Worm (Caenorhabditis elegans): ENCODE data around the gene T13H5.1.

T13H5.1 gene

ce11 chrII:8441519-8441918, 67.3 kb downstream of the T13H5.1 start:
- TF ChIP-seq ceh-31 (tag; optimal IDR thresholded peaks at IDR 0.05) (no peak), odd-2 (tag; optimal IDR thresholded peaks at IDR 0.05) (no peak), K02D7.2 (tag; optimal IDR thresholded peaks at IDR 0.05) (no peak), hlh-30 (tag; optimal IDR thresholded peaks at IDR 0.05; ENCODE audit: insufficient read depth) (no peak), ceh-24 (tag; optimal IDR thresholded peaks at IDR 0.05) (no peak), ceh-22 (tag; optimal IDR thresholded peaks at IDR 0.05) (no peak), pha-2 (tag; optimal IDR thresholded peaks at IDR 0.05) (no peak), sox-4 (tag; optimal IDR thresholded peaks at IDR 0.05) (no peak), ama-1 (optimal IDR thresholded peaks at IDR 0.05) (no peak), pros-1 (tag; optimal IDR thresholded peaks at IDR 0.05) (no peak), rnt-1 (tag; optimal IDR thresholded peaks at IDR 0.05) (no peak), hlh-13 (GFP tag; optimal IDR thresholded peaks at IDR 0.05) (no peak), npax-4 (tag; optimal IDR thresholded peaks at IDR 0.05) (no peak), pat-9 (tag; optimal IDR thresholded peaks at IDR 0.05) (no peak), hlh-15 (tag; optimal IDR thresholded peaks at IDR 0.05) (no peak), ref-2 (tag; optimal IDR thresholded peaks at IDR 0.05) (no peak), C08G9.2 (tag; optimal IDR thresholded peaks at IDR 0.05) (no peak), lin-11 (tag; optimal IDR thresholded peaks at IDR 0.05) (no peak), pha-4 (tag; optimal IDR thresholded peaks at IDR 0.05) (no peak), tbx-7 (tag; optimal IDR thresholded peaks at IDR 0.05) (no peak)

ce11 chrII:8440792-8441191, 68.1 kb downstream of the T13H5.1 start:
- TF ChIP-seq ztf-16 (tag; optimal IDR thresholded peaks at IDR 0.05), result no peak
- no peak for TF ChIP-seq ahr-1 (tag; optimal IDR thresholded peaks at IDR 0.05)
- no peak for TF ChIP-seq K02D7.2 (tag; optimal IDR thresholded peaks at IDR 0.05)
- no peak for TF ChIP-seq K09A11.1 (tag; optimal IDR thresholded peaks at IDR 0.05; ENCODE audit: insufficient read depth)
- TF ChIP-seq hlh-30 (tag; optimal IDR thresholded peaks at IDR 0.05; ENCODE audit: insufficient read depth), result no peak
- TF ChIP-seq ceh-31 (tag; optimal IDR thresholded peaks at IDR 0.05), result no peak
- no peak for TF ChIP-seq ceh-19 (GFP tag; optimal IDR thresholded peaks at IDR 0.05)
- TF ChIP-seq dmd-4 (tag; optimal IDR thresholded peaks at IDR 0.05; ENCODE audit: borderline replicate concordance), result no peak
- TF ChIP-seq pha-4 (tag; optimal IDR thresholded peaks at IDR 0.05), result no peak
- TF ChIP-seq ceh-22 (tag; optimal IDR thresholded peaks at IDR 0.05), result no peak
- TF ChIP-seq unc-42 (tag; optimal IDR thresholded peaks at IDR 0.05), result no peak
- TF ChIP-seq syd-9 (tag; optimal IDR thresholded peaks at IDR 0.05), result no peak
- TF ChIP-seq ceh-9 (tag; optimal IDR thresholded peaks at IDR 0.05), result no peak
- TF ChIP-seq ceh-45 (GFP tag; IDR thresholded peaks at IDR 0.05), result no peak

ce11 chrII:8440097-8440496, 68.8 kb downstream of the T13H5.1 start:
- TF ChIP-seq C08G9.2 (tag; optimal IDR thresholded peaks at IDR 0.05) (no peak), ztf-16 (tag; optimal IDR thresholded peaks at IDR 0.05) (no peak), pqm-1 (tag; optimal IDR thresholded peaks at IDR 0.05) (no peak), ceh-19 (GFP tag; optimal IDR thresholded peaks at IDR 0.05) (no peak)

ce11 chrII:8438791-8439287, 70.0 kb downstream of the T13H5.1 start, which contains the start of gene lips-10:
lips-10 (plus strand) TSS chrII:8439168.
- TF ChIP-seq ceh-24 (tag; optimal IDR thresholded peaks at IDR 0.05) (no peak), ceh-2 (tag; optimal IDR thresholded peaks at IDR 0.05) (no peak), F13H6.1 (tag; optimal IDR thresholded peaks at IDR 0.05) (no peak), ceh-14 (tag; optimal IDR thresholded peaks at IDR 0.05) (no peak), lin-11 (tag; optimal IDR thresholded peaks at IDR 0.05) (no peak), ceh-9 (tag; optimal IDR thresholded peaks at IDR 0.05) (no peak), ceh-30 (tag; optimal IDR thresholded peaks at IDR 0.05) (no peak), fkh-6 (tag; optimal IDR thresholded peaks at IDR 0.05) (no peak), unc-42 (tag; optimal IDR thresholded peaks at IDR 0.05) (no peak), ceh-34 (tag; optimal IDR thresholded peaks at IDR 0.05) (no peak), tbx-7 (tag; optimal IDR thresholded peaks at IDR 0.05) (no peak), zip-5 (tag; optimal IDR thresholded peaks at IDR 0.05) (no peak), nhr-11 (tag; optimal IDR thresholded peaks at IDR 0.05) (no peak), elt-2 (tag; optimal IDR thresholded peaks at IDR 0.05) (no peak), mec-3 (tag; optimal IDR thresholded peaks at IDR 0.05; ENCODE audit: borderline replicate concordance) (no peak), fkh-10 (GFP tag; optimal IDR thresholded peaks at IDR 0.05) (no peak), odd-2 (tag; optimal IDR thresholded peaks at IDR 0.05) (no peak), dmd-4 (tag; optimal IDR thresholded peaks at IDR 0.05; ENCODE audit: borderline replicate concordance) (no peak), eyg-1 (tag; optimal IDR thresholded peaks at IDR 0.05) (no peak), gmeb-2 (tag; optimal IDR thresholded peaks at IDR 0.05) (no peak)

Measured in whole organism, late embryonic.